Worm (Caenorhabditis elegans) whole organism, young adult: Measurements from ENCODE around the gene srd-11.

ENCODE experiments used
- B0019.2 ChIP-seq: fragments of 200-800 bp; sonication (Bioruptor generic); conservative IDR thresholded peaks from 2 replicates; pipeline ENCODE4 v1.3.6; 2022; ENCODE audit warnings: missing genetic modification reagents, missing genetic modification characterization, missing compliant biosample characterization
- B0035.1 ChIP-seq: sonication (generic microtip); optimal IDR thresholded peaks from 2 replicates; lab custom pipeline; 2016; ENCODE audit warnings: missing genetic modification characterization, mild to moderate bottlenecking, missing compliant biosample characterization, missing genotype, missing genetic modification reagents
- B0261.1 ChIP-seq: sonication (generic microtip); optimal IDR thresholded peaks from 2 replicates; lab custom pipeline; 2016; ENCODE audit warnings: mild to moderate bottlenecking, missing genetic modification characterization, moderate library complexity, missing compliant biosample characterization
- C06A6.2 ChIP-seq: fragments of 200-800 bp; sonication (Bioruptor generic); conservative IDR thresholded peaks from 2 replicates; pipeline ENCODE4 v1.3.6; 2022; ENCODE audit warnings: missing genetic modification characterization, missing compliant biosample characterization
- F10E7.11 ChIP-seq: sonication (generic microtip); optimal IDR thresholded peaks from 2 replicates; lab custom pipeline; 2017; ENCODE audit warnings: mild to moderate bottlenecking, missing genetic modification characterization, moderate library complexity, missing compliant biosample characterization
- F22D6.2 ChIP-seq: sonication (generic microtip); optimal IDR thresholded peaks from 2 replicates; lab custom pipeline; 2016; ENCODE audit warnings: mild to moderate bottlenecking, missing genetic modification characterization, missing compliant biosample characterization
- F23B12.7 ChIP-seq: sonication (generic microtip); optimal IDR thresholded peaks from 2 replicates; lab custom pipeline; 2017; ENCODE audit warnings: missing genetic modification characterization, mild to moderate bottlenecking, missing compliant biosample characterization, antibody characterized with exemption, moderate library complexity; ENCODE audit not compliant: insufficient read depth
- F52B5.7 ChIP-seq: sonication (generic microtip); optimal IDR thresholded peaks from 2 replicates; lab custom pipeline; 2016; ENCODE audit warnings: mild to moderate bottlenecking, missing genetic modification characterization, missing compliant biosample characterization
- K11D2.4 ChIP-seq: fragments of 200-800 bp; sonication (Bioruptor generic); IDR thresholded peaks from 2 replicates; pipeline ENCODE4 v1.3.6; 2022; ENCODE audit warnings: missing genetic modification reagents, missing genetic modification characterization, missing compliant biosample characterization
- Y53F4B.3 ChIP-seq: fragments of 200-800 bp; sonication (Bioruptor generic); IDR thresholded peaks from 2 replicates; pipeline ENCODE4 v1.3.6; 2022; ENCODE audit warnings: missing genetic modification reagents, missing genetic modification characterization, missing compliant biosample characterization
- Y95B8A.8 ChIP-seq: fragments of 200-800 bp; sonication (Bioruptor generic); IDR thresholded peaks from 2 replicates; pipeline ENCODE4 v1.3.6; 2022; ENCODE audit warnings: missing genetic modification reagents, missing genetic modification characterization, missing compliant biosample characterization
- ZK185.1 ChIP-seq: sonication (generic microtip); optimal IDR thresholded peaks from 2 replicates; lab custom pipeline; 2016; ENCODE audit warnings: mild to moderate bottlenecking, missing genetic modification characterization, missing compliant biosample characterization; ENCODE audit not compliant: poor library complexity, severe bottlenecking
- aptf-2 ChIP-seq: fragments of 200-800 bp; sonication (Bioruptor generic); conservative IDR thresholded peaks from 2 replicates; pipeline ENCODE4 v1.3.6; 2022; ENCODE audit warnings: missing genetic modification reagents, missing genetic modification characterization, missing compliant biosample characterization
- ccch-3 ChIP-seq: fragments of 200-800 bp; sonication (Bioruptor generic); optimal IDR thresholded peaks from 2 replicates; lab custom pipeline; 2018; ENCODE audit warnings: mild to moderate bottlenecking, missing genetic modification characterization, missing compliant biosample characterization
- cebp-1 ChIP-seq, 2 experiments: fragments of 200-800 bp in 1 of 2; sonication (Bioruptor generic) in 1 of 2; sonication (generic microtip) in 1 of 2; IDR thresholded peaks in 1 of 2; optimal IDR thresholded peaks in 1 of 2; 2 replicates each; pipeline versions ENCODE4 v1.3.6 to Lab custom; 2017 to 2022; ENCODE audit warnings: missing compliant biosample characterization in 2 of 2, missing genetic modification characterization in 2 of 2, mild to moderate bottlenecking in 1 of 2, missing genetic modification reagents in 1 of 2, moderate library complexity in 1 of 2
- ceh-40 ChIP-seq: fragments of 200-800 bp; sonication (Bioruptor generic); IDR thresholded peaks from 2 replicates; pipeline ENCODE4 v1.3.6; 2022; ENCODE audit warnings: missing genetic modification characterization, missing compliant biosample characterization
- chd-7 ChIP-seq: sonication (generic microtip); optimal IDR thresholded peaks from 2 replicates; lab custom pipeline; 2016; ENCODE audit warnings: mild to moderate bottlenecking, missing genetic modification characterization, moderate library complexity, missing compliant biosample characterization
- dox-1 ChIP-seq: fragments of 200-800 bp; sonication (Bioruptor generic); IDR thresholded peaks from 2 replicates; pipeline ENCODE4 v1.3.6; 2022; ENCODE audit warnings: missing genetic modification reagents, missing genetic modification characterization, missing compliant biosample characterization
- efl-1 ChIP-seq: fragments of 150-350 bp; optimal IDR thresholded peaks from 2 replicates; lab custom pipeline; 2014; ENCODE audit warnings: missing biosample characterization, missing genetic modification reagents, missing genetic modification characterization
- egrh-3 ChIP-seq: fragments of 200-800 bp; sonication (Bioruptor generic); IDR thresholded peaks from 2 replicates; pipeline ENCODE4 v1.3.6; 2022; ENCODE audit warnings: missing genetic modification reagents, missing genetic modification characterization, missing compliant biosample characterization
- ekl-4 ChIP-seq: fragments of 200-800 bp; sonication (Bioruptor generic); IDR thresholded peaks from 2 replicates; pipeline ENCODE4 v1.3.6; 2022; ENCODE audit warnings: missing genetic modification reagents, missing genetic modification characterization, missing compliant biosample characterization
- ets-4 ChIP-seq: fragments of 200-800 bp; sonication (Bioruptor generic); optimal IDR thresholded peaks from 2 replicates; lab custom pipeline; 2018; ENCODE audit warnings: mild to moderate bottlenecking, missing genetic modification characterization, missing compliant biosample characterization
- him-1 ChIP-seq: sonication (generic microtip); optimal IDR thresholded peaks from 2 replicates; lab custom pipeline; 2016; ENCODE audit warnings: missing genotype, missing genetic modification reagents, missing genetic modification characterization, missing compliant biosample characterization
- hsf-1 ChIP-seq: fragments of 200-800 bp; sonication (Bioruptor generic); IDR thresholded peaks from 2 replicates; pipeline ENCODE4 v1.3.6; 2022; ENCODE audit warnings: missing genetic modification reagents, missing genetic modification characterization, missing compliant biosample characterization
- lag-1 ChIP-seq: fragments of 200-800 bp; sonication (Bioruptor generic); IDR thresholded peaks from 2 replicates; pipeline ENCODE4 v1.3.6; 2022; ENCODE audit warnings: missing genetic modification reagents, missing genetic modification characterization, missing compliant biosample characterization
- let-526 ChIP-seq: fragments of 200-800 bp; sonication (Bioruptor generic); IDR thresholded peaks from 2 replicates; pipeline ENCODE4 v1.3.6; 2022; ENCODE audit warnings: missing genetic modification reagents, missing genetic modification characterization, missing compliant biosample characterization
- let-607 ChIP-seq, 2 experiments: fragments of 200-800 bp in 1 of 2; sonication (Bioruptor generic) in 1 of 2; sonication (generic microtip) in 1 of 2; optimal IDR thresholded peaks; 2 replicates each; lab custom pipeline; 2016 to 2018; ENCODE audit warnings: mild to moderate bottlenecking in 2 of 2, missing compliant biosample characterization in 2 of 2, missing genetic modification characterization in 2 of 2, moderate library complexity in 2 of 2, missing genotype in 1 of 2
- lin-26 ChIP-seq: fragments of 200-800 bp; sonication (Bioruptor generic); IDR thresholded peaks from 2 replicates; pipeline ENCODE4 v1.3.6; 2022; ENCODE audit warnings: missing genetic modification reagents, missing genetic modification characterization, missing compliant biosample characterization
- lin-54 ChIP-seq: fragments of 200-800 bp; sonication (Bioruptor generic); optimal IDR thresholded peaks from 2 replicates; lab custom pipeline; 2018; ENCODE audit warnings: mild to moderate bottlenecking, missing genetic modification characterization, missing compliant biosample characterization
- madf-10 ChIP-seq: sonication (generic microtip); optimal IDR thresholded peaks from 2 replicates; lab custom pipeline; 2016; ENCODE audit warnings: mild to moderate bottlenecking, missing genetic modification characterization, missing compliant biosample characterization
- madf-3 ChIP-seq: fragments of 200-800 bp; sonication (Bioruptor generic); IDR thresholded peaks from 2 replicates; pipeline ENCODE4 v1.3.6; 2022; ENCODE audit warnings: missing genetic modification reagents, missing genetic modification characterization, missing compliant biosample characterization
- mxl-1 ChIP-seq: sonication (generic microtip); optimal IDR thresholded peaks from 2 replicates; lab custom pipeline; 2016; ENCODE audit warnings: missing genetic modification characterization, missing compliant biosample characterization
- nfya-2 ChIP-seq: fragments of 200-800 bp; sonication (Bioruptor generic); IDR thresholded peaks from 2 replicates; pipeline ENCODE4 v1.3.6; 2022; ENCODE audit warnings: missing genetic modification reagents, missing genetic modification characterization, missing compliant biosample characterization
- nhr-80 ChIP-seq: sonication (generic microtip); optimal IDR thresholded peaks from 2 replicates; lab custom pipeline; 2016; ENCODE audit warnings: missing genetic modification characterization, missing compliant biosample characterization
- rpc-1 ChIP-seq, 2 experiments: fragments of 150-350 bp in 1 of 2; sonication (generic microtip) in 1 of 2; optimal IDR thresholded peaks; 2 replicates each; lab custom pipeline; 2014 to 2018; ENCODE audit warnings: missing biosample characterization in 1 of 2, missing genetic modification characterization in 1 of 2, missing genetic modification reagents in 1 of 2, missing genotype in 1 of 2
- snpc-1.3 ChIP-seq: sonication (generic microtip); optimal IDR thresholded peaks from 2 replicates; lab custom pipeline; 2017; ENCODE audit warnings: missing genetic modification characterization, mild to moderate bottlenecking, missing compliant biosample characterization, antibody characterized with exemption, moderate library complexity, missing genotype, missing genetic modification reagents; ENCODE audit not compliant: insufficient read depth
- sptf-2 ChIP-seq: fragments of 200-800 bp; sonication (Bioruptor generic); optimal IDR thresholded peaks from 2 replicates; lab custom pipeline; 2018; ENCODE audit warnings: mild to moderate bottlenecking, missing genetic modification characterization, missing compliant biosample characterization
- tbp1 ChIP-seq: fragments of 200-800 bp; sonication (Bioruptor generic); optimal IDR thresholded peaks from 2 replicates; lab custom pipeline; 2018; ENCODE audit warnings: mild to moderate bottlenecking, missing genetic modification characterization, missing compliant biosample characterization
- unc-130 ChIP-seq: sonication (generic microtip); optimal IDR thresholded peaks from 2 replicates; lab custom pipeline; 2016; ENCODE audit warnings: missing genetic modification reagents, missing genetic modification characterization, missing compliant biosample characterization
- ztf-18 ChIP-seq: sonication (generic microtip); optimal IDR thresholded peaks from 2 replicates; lab custom pipeline; 2016; ENCODE audit warnings: missing genotype, mild to moderate bottlenecking, missing genetic modification characterization, missing compliant biosample characterization
- ztf-26 ChIP-seq: sonication (generic microtip); optimal IDR thresholded peaks from 2 replicates; lab custom pipeline; 2017; ENCODE audit warnings: missing genetic modification characterization, missing compliant biosample characterization
- ztf-28 ChIP-seq: fragments of 200-800 bp; sonication (Bioruptor generic); IDR thresholded peaks from 2 replicates; pipeline ENCODE4 v1.3.6; 2022; ENCODE audit warnings: missing genetic modification reagents, missing genetic modification characterization, missing compliant biosample characterization

Gene srd-11

DNA sequence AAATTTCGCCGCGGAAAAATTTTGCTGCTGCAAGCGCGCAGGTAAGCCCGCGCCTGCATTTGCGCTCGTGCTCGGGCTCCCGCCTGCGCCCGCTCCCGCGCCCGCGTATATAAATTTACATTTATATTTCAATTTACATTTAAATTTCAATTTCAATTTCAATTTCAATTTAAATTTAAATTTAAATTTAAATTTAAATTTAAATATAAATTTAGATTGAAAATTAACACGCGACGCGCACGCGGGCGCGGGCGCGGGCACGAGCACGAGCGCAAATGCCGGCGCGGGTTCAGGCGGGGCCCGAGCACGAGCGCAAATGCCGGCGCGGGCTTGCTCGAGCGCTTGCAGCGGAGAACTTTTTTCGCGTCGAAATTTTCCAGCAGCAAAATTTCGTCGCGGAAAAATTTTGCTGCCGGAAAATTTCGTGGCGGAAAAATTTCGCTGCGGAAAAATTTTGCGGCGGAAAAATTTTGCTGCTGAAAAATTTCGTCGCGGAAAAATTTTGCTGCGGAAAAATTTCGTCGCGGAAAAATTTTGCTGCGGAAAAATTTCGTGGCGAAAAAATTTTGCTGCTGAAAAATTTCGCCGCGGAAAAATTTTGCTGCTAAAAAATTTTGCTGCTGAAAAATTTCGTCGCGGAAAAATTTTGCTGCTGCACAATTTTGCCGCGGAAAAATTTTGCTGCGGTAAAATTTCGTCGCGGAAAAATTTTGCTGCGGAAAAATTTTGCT is 26.4 kb upstream of the srd-11 start (continued):
- TF ChIP-seq B0019.2 (GFP tag; lab: Robert Waterston, UW), result peak; percentile 75
- no peak for TF ChIP-seq B0261.1 (tag; lab: Kevin White, UChicago)
- 0 out of 2 replicates have a peak, but pooled peaks have one; percentile 22 for TF ChIP-seq aptf-2 (GFP tag; lab: Robert Waterston, UW)
- no peak for TF ChIP-seq snpc-1.3 (tag; lab: Kevin White, UChicago)
- peak; percentile 3 for TF ChIP-seq lin-54 (GFP tag; lab: Kevin White, UChicago)
- 0 out of 2 replicates have a peak, but pooled peaks have one; percentile 71 for TF ChIP-seq nfya-2

DNA sequence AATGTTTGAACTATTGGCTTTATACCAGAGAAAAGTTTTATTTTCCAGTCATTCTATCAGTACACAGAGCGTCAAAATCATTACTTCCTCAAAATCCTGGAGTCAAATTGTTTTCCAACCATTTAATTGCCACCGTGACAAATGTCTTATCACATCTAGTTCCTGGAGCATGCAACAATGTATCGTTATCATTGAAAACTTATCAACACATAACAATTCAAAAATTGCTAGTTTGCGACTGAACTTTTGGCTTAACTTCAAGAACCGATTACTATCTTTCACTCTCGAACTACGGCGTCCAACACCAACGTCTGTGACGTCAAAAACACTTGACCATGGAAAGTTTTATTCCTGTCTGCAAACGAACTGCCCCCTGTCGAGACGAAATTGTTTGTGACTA is 18.4 kb upstream of the srd-11 start:
- no peak for TF ChIP-seq chd-7 (tag; lab: Kevin White, UChicago)
- TF ChIP-seq dox-1 (GFP tag; lab: Robert Waterston, UW), result no peak
- peak; percentile 21 for TF ChIP-seq ets-4
- TF ChIP-seq nhr-80, result peak; percentile 68
- TF ChIP-seq lin-54 (GFP tag; lab: Kevin White, UChicago), result no peak
- no peak for TF ChIP-seq egrh-3 (GFP tag; lab: Robert Waterston, UW)
- no peak for TF ChIP-seq efl-1
- TF ChIP-seq ztf-28 (GFP tag; lab: Robert Waterston, UW), result no peak
- TF ChIP-seq Y95B8A.8 (GFP tag; lab: Robert Waterston, UW), result no peak
- no peak for TF ChIP-seq C06A6.2 (GFP tag; lab: Robert Waterston, UW)
- no peak for TF ChIP-seq F23B12.7 (tag; lab: Kevin White, UChicago)
- no peak for TF ChIP-seq unc-130

DNA sequence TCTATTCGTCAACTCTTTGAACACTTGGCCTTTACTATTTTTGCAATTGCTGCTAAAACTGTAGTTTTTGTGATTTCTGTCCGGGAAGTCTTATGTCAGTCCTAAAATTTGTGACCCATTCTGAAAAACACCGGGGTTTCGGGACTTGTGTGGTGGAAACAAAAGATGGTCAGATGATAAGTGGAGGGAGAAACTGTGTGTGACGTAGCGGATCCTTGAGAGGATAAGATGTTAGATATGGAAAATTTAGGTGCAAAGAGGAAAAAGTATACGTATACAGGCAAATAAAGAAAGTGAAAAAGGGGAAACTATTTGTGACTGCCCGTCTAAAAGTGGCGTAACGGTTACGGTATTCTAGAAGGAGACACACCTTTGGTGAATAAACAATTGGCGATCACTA is 16.8 kb upstream of the srd-11 start:
- TF ChIP-seq hsf-1, result no peak
- no peak for TF ChIP-seq mxl-1
- TF ChIP-seq ets-4, result no peak
- no peak for TF ChIP-seq tbp1
- TF ChIP-seq ztf-18 (tag; lab: Kevin White, UChicago), result no peak
- TF ChIP-seq sptf-2 (GFP tag; lab: Kevin White, UChicago), result no peak
- TF ChIP-seq let-607 (tag; optimal IDR thresholded peaks at IDR 0.05; lab: Kevin White, UChicago), result no peak
- no peak for TF ChIP-seq B0035.1 (tag; lab: Kevin White, UChicago)
- TF ChIP-seq let-526, result no peak
- TF ChIP-seq rpc-1 (optimal IDR thresholded peaks at IDR 0.05; lab: Kevin White, UChicago), result no peak
- TF ChIP-seq rpc-1 (tag; optimal IDR thresholded peaks at IDR 0.05; lab: Kevin White, UChicago), result no peak
- TF ChIP-seq, all 124 proteins: peak for 0

DNA sequence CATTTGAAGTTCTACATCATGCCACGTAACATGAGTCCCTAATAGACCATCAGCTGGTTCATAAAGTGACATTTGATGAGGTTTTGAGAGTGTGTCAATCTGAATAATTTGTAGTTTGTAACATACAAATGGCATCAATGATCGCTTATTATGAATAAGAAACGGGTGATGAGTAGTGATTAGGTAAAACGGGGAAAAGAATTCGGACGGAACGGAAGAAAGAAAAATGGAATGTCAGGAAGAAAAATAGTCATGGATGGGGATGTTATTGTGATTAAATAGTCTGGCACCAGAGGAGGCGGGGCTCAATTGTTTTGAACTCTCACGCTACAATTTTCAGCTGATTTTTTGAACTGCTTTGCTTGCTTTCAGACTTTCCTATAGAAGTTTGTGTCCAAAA is 14.5 kb upstream of the srd-11 start, which contains the start of gene H37A05.2:
H37A05.2 (minus strand) TSS at position 101 of the 400 bp plus-strand sequence.
- TF ChIP-seq him-1 (tag; lab: Kevin White, UChicago) (no peak), ztf-26 (no peak), K11D2.4 (GFP tag; lab: Robert Waterston, UW) (no peak), ekl-4 (GFP tag; lab: Robert Waterston, UW) (no peak), ZK185.1 (tag; lab: Kevin White, UChicago) (no peak), ccch-3 (no peak), cebp-1 (GFP tag; IDR thresholded peaks at IDR 0.05; lab: Robert Waterston, UW) (no peak), cebp-1 (tag; optimal IDR thresholded peaks at IDR 0.05; lab: Kevin White, UChicago) (no peak), lag-1 (no peak), Y53F4B.3 (GFP tag; lab: Robert Waterston, UW) (no peak), nfya-2 (no peak), chd-7 (tag; lab: Kevin White, UChicago) (no peak), ceh-40 (no peak), F22D6.2 (tag; lab: Kevin White, UChicago) (no peak), F10E7.11 (tag; lab: Kevin White, UChicago) (no peak), madf-10 (tag; lab: Kevin White, UChicago) (no peak), madf-3 (GFP tag; lab: Robert Waterston, UW) (no peak), lin-26 (GFP tag; lab: Robert Waterston, UW) (no peak), efl-1 (no peak), F52B5.7 (tag; lab: Kevin White, UChicago) (no peak)
- TF ChIP-seq, all 124 proteins: peak for 0
